Fruit fly (Drosophila melanogaster) whole organism, embryonic: ENCODE results near the gene CG4267.
A peak's percentile ranks its signal among the peaks of the same experiment; 100 is the strongest.

Experiments
- Abd-B ChIP-seq: fragments of 200-800 bp; sonication (Bioruptor generic); optimal IDR thresholded peaks from 2 replicates; lab custom pipeline; 2018; ENCODE audit warnings: missing biosample characterization, mild to moderate bottlenecking, missing genetic modification characterization, moderate library complexity
- CG10431 ChIP-seq: fragments of 200-800 bp; sonication (Bioruptor generic); optimal IDR thresholded peaks from 3 replicates; lab custom pipeline; 2018; ENCODE audit warnings: missing biosample characterization, mild to moderate bottlenecking, missing genetic modification characterization
- CG10959 ChIP-seq: fragments of 200-800 bp; sonication (Bioruptor generic); IDR thresholded peaks from 2 replicates; pipeline ENCODE4 v1.3.6; 2022; ENCODE audit warnings: missing biosample characterization, missing genetic modification characterization
- CG12391 ChIP-seq: fragments of 200-800 bp; sonication (Bioruptor generic); optimal IDR thresholded peaks from 3 replicates; lab custom pipeline; 2018; ENCODE audit warnings: missing biosample characterization, mild to moderate bottlenecking, missing genetic modification characterization, moderate library complexity
- CG13894 ChIP-seq: fragments of 200-800 bp; sonication (Bioruptor generic); optimal IDR thresholded peaks from 3 replicates; lab custom pipeline; 2018; ENCODE audit warnings: missing biosample characterization, mild to moderate bottlenecking, missing genetic modification characterization, moderate library complexity
- CG15011 ChIP-seq: fragments of 200-800 bp; sonication (Bioruptor generic); optimal IDR thresholded peaks from 3 replicates; lab custom pipeline; 2018; ENCODE audit warnings: missing biosample characterization, mild to moderate bottlenecking, missing genetic modification characterization
- CG1603 ChIP-seq: fragments of 200-800 bp; sonication (Bioruptor generic); optimal IDR thresholded peaks from 2 replicates; lab custom pipeline; 2019; ENCODE audit warnings: missing biosample characterization, mild to moderate bottlenecking, missing genetic modification characterization, moderate library complexity
- CG1647 ChIP-seq: fragments of 200-800 bp; sonication (Bioruptor generic); optimal IDR thresholded peaks from 3 replicates; lab custom pipeline; 2016; ENCODE audit warnings: missing biosample characterization, missing genetic modification characterization
- CG17568 ChIP-seq: fragments of 200-800 bp; sonication (Bioruptor generic); optimal IDR thresholded peaks from 2 replicates; lab custom pipeline; 2018; ENCODE audit warnings: missing biosample characterization, mild to moderate bottlenecking, missing genetic modification characterization, moderate library complexity
- CG2120 ChIP-seq: fragments of 200-800 bp; sonication (Bioruptor generic); optimal IDR thresholded peaks from 3 replicates; lab custom pipeline; 2016; ENCODE audit warnings: missing biosample characterization, missing genetic modification characterization
- CG2199 ChIP-seq: fragments of 200-800 bp; sonication (Bioruptor generic); IDR thresholded peaks from 3 replicates; pipeline ENCODE4 v1.3.6; 2022; ENCODE audit warnings: missing biosample characterization, missing genetic modification characterization
- CG2202 ChIP-seq: fragments of 200-800 bp; sonication (Bioruptor generic); optimal IDR thresholded peaks from 2 replicates; lab custom pipeline; 2018; ENCODE audit warnings: missing biosample characterization, mild to moderate bottlenecking, missing genetic modification characterization
- CG30403 ChIP-seq: fragments of 200-800 bp; sonication (Bioruptor generic); optimal IDR thresholded peaks from 3 replicates; lab custom pipeline; 2016; ENCODE audit warnings: missing biosample characterization, missing genetic modification characterization
- CG33557 ChIP-seq: fragments of 200-800 bp; sonication (Bioruptor generic); optimal IDR thresholded peaks from 2 replicates; lab custom pipeline; 2019; ENCODE audit warnings: missing biosample characterization, mild to moderate bottlenecking, missing genetic modification characterization, moderate library complexity
- CG3838 ChIP-seq: fragments of 200-800 bp; sonication (Bioruptor generic); optimal IDR thresholded peaks from 3 replicates; lab custom pipeline; 2016; ENCODE audit warnings: missing biosample characterization, missing genetic modification characterization
- CG4328 ChIP-seq: fragments of 200-800 bp; sonication (Bioruptor generic); optimal IDR thresholded peaks from 3 replicates; lab custom pipeline; 2017; ENCODE audit warnings: missing biosample characterization, missing genetic modification reagents, missing genetic modification characterization
- CG5245 ChIP-seq: fragments of 200-800 bp; sonication (Bioruptor generic); optimal IDR thresholded peaks from 3 replicates; lab custom pipeline; 2016; ENCODE audit warnings: missing biosample characterization, missing genetic modification characterization
- CG6254 ChIP-seq: fragments of 200-800 bp; sonication (Bioruptor generic); optimal IDR thresholded peaks from 3 replicates; lab custom pipeline; 2017; ENCODE audit warnings: mild to moderate bottlenecking, missing biosample characterization, missing genetic modification reagents, missing genetic modification characterization
- CG6813 ChIP-seq: fragments of 200-800 bp; sonication (Bioruptor generic); optimal IDR thresholded peaks from 2 replicates; lab custom pipeline; 2017; ENCODE audit warnings: missing biosample characterization, missing genetic modification characterization, mild to moderate bottlenecking, moderate library complexity, missing genetic modification reagents
- CG7271 ChIP-seq: fragments of 200-800 bp; sonication (Bioruptor generic); optimal IDR thresholded peaks from 2 replicates; lab custom pipeline; 2018; ENCODE audit warnings: missing biosample characterization, mild to moderate bottlenecking, missing genetic modification characterization, moderate library complexity
- CG7372 ChIP-seq: fragments of 200-800 bp; sonication (Bioruptor generic); IDR thresholded peaks from 2 replicates; pipeline ENCODE4 v1.3.6; 2022; ENCODE audit warnings: missing biosample characterization, missing genetic modification characterization
- CG9797 ChIP-seq: fragments of 200-800 bp; sonication (Bioruptor generic); optimal IDR thresholded peaks from 3 replicates; lab custom pipeline; 2018; ENCODE audit warnings: missing biosample characterization, mild to moderate bottlenecking, missing genetic modification characterization
- CG9876 ChIP-seq: fragments of 200-800 bp; sonication (Bioruptor generic); optimal IDR thresholded peaks from 2 replicates; lab custom pipeline; 2016; ENCODE audit warnings: missing biosample characterization, missing genetic modification characterization
- Chrac-16 ChIP-seq: fragments of 200-800 bp; sonication (Bioruptor generic); optimal IDR thresholded peaks from 3 replicates; lab custom pipeline; 2016; ENCODE audit warnings: missing biosample characterization, missing genetic modification characterization
- Deaf1 ChIP-seq: fragments of 200-800 bp; optimal IDR thresholded peaks from 3 replicates; lab custom pipeline; 2019; ENCODE audit warnings: missing biosample characterization, mild to moderate bottlenecking, missing genetic modification characterization, moderate library complexity
- HmgD ChIP-seq: fragments of 200-800 bp; sonication (Bioruptor generic); optimal IDR thresholded peaks from 3 replicates; lab custom pipeline; 2016; ENCODE audit warnings: missing biosample characterization, missing genetic modification characterization
- Med ChIP-seq: fragments of 200-800 bp; sonication (Bioruptor generic); peaks from one replicate; lab custom pipeline; 2016; ENCODE audit warnings: missing biosample characterization, missing genetic modification characterization, mild to moderate bottlenecking, inconsistent platforms, moderate library complexity
- Opbp ChIP-seq: fragments of 200-800 bp; sonication (Bioruptor generic); IDR thresholded peaks from 3 replicates; pipeline ENCODE4 v1.3.6; 2022; ENCODE audit warnings: missing biosample characterization, missing genetic modification characterization; ENCODE audit not compliant: partially characterized antibody
- PHDP ChIP-seq: fragments of 200-800 bp; sonication (Bioruptor generic); optimal IDR thresholded peaks from 3 replicates; lab custom pipeline; 2018; ENCODE audit warnings: missing biosample characterization, mild to moderate bottlenecking, missing genetic modification characterization, moderate library complexity
- Ptx1 ChIP-seq: fragments of 200-800 bp; sonication (Bioruptor generic); IDR thresholded peaks from 2 replicates; pipeline ENCODE4 v1.3.6; 2022; ENCODE audit warnings: missing biosample characterization, missing genetic modification characterization
- TFAM ChIP-seq: fragments of 200-800 bp; sonication (Bioruptor generic); optimal IDR thresholded peaks from 2 replicates; lab custom pipeline; 2017; ENCODE audit warnings: missing biosample characterization, missing genetic modification characterization, inconsistent platforms
- ab ChIP-seq: fragments of 200-800 bp; sonication (Bioruptor generic); optimal IDR thresholded peaks from 2 replicates; lab custom pipeline; 2016; ENCODE audit warnings: missing biosample characterization, missing genetic modification characterization
- ase ChIP-seq: fragments of 200-800 bp; sonication (Bioruptor generic); IDR thresholded peaks from 3 replicates; pipeline ENCODE4 v1.3.6; 2022; ENCODE audit warnings: missing biosample characterization, missing genetic modification characterization
- br ChIP-seq: fragments of >200 bp; optimal IDR thresholded peaks from 2 replicates; lab custom pipeline; 2017
- crc ChIP-seq: fragments of 200-800 bp; sonication (Bioruptor generic); optimal IDR thresholded peaks from 2 replicates; lab custom pipeline; 2016; ENCODE audit warnings: missing biosample characterization, missing genetic modification characterization
- da ChIP-seq: fragments of 200-800 bp; sonication (Bioruptor generic); optimal IDR thresholded peaks from 2 replicates; lab custom pipeline; 2016; ENCODE audit warnings: missing biosample characterization, missing genetic modification characterization
- esg ChIP-seq: fragments of 200-800 bp; sonication (Bioruptor generic); conservative IDR thresholded peaks from 2 replicates; pipeline ENCODE4 v1.3.6; 2022; ENCODE audit warnings: missing biosample characterization, missing genetic modification characterization
- fd96Cb ChIP-seq: fragments of 200-800 bp; sonication (Bioruptor generic); optimal IDR thresholded peaks from 2 replicates; lab custom pipeline; 2018; ENCODE audit warnings: missing biosample characterization, mild to moderate bottlenecking, missing genetic modification characterization, moderate library complexity
- gfzf ChIP-seq: fragments of 200-800 bp; sonication (Bioruptor generic); optimal IDR thresholded peaks from 2 replicates; lab custom pipeline; 2016; ENCODE audit warnings: missing biosample characterization, mild to moderate bottlenecking, missing genetic modification characterization, moderate library complexity
- gro ChIP-seq: fragments of 200-800 bp; sonication (Bioruptor generic); optimal IDR thresholded peaks from 2 replicates; lab custom pipeline; 2016; ENCODE audit warnings: missing biosample characterization, missing genetic modification characterization
- h ChIP-seq: fragments of >200 bp; optimal IDR thresholded peaks from 2 replicates; lab custom pipeline; 2017
- hth ChIP-seq: fragments of >200 bp; optimal IDR thresholded peaks from 2 replicates; lab custom pipeline; 2017; ENCODE audit warnings: inconsistent platforms
- ind ChIP-seq: fragments of 200-800 bp; sonication (Bioruptor generic); optimal IDR thresholded peaks from 3 replicates; lab custom pipeline; 2016; ENCODE audit warnings: missing biosample characterization, missing genetic modification characterization
- jumu ChIP-seq: fragments of 200-800 bp; sonication (Bioruptor generic); optimal IDR thresholded peaks from 3 replicates; lab custom pipeline; 2016; ENCODE audit warnings: missing biosample characterization, missing genetic modification characterization
- klu ChIP-seq: fragments of 200-800 bp; sonication (Bioruptor generic); IDR thresholded peaks from 2 replicates; pipeline ENCODE4 v1.3.6; 2022; ENCODE audit warnings: missing biosample characterization, missing genetic modification characterization
- nau ChIP-seq: fragments of 200-800 bp; sonication (Bioruptor generic); optimal IDR thresholded peaks from 3 replicates; lab custom pipeline; 2017; ENCODE audit warnings: missing biosample characterization, mild to moderate bottlenecking, missing genetic modification characterization, missing genetic modification reagents
- sob ChIP-seq: fragments of 200-800 bp; sonication (Bioruptor generic); IDR thresholded peaks from 2 replicates; pipeline ENCODE4 v1.3.6; 2022; ENCODE audit warnings: missing biosample characterization, missing genetic modification characterization
- tap ChIP-seq: fragments of 200-800 bp; optimal IDR thresholded peaks from 3 replicates; lab custom pipeline; 2019; ENCODE audit warnings: missing biosample characterization, mild to moderate bottlenecking, missing genetic modification characterization, moderate library complexity
- wor ChIP-seq: fragments of 200-800 bp; sonication (Bioruptor generic); IDR thresholded peaks from 2 replicates; pipeline ENCODE4 v1.3.6; 2022; ENCODE audit warnings: missing biosample characterization, missing genetic modification characterization

Gene CG4267

dm6 chr2L:2200136-2201036, 41.8 kb upstream of the CG4267 start (continued):
- no peak for TF ChIP-seq CG33557
- TF ChIP-seq CG7271, result no peak
- no peak for TF ChIP-seq crc (GFP tag; lab: Kevin White, UChicago)
- no peak for TF ChIP-seq CG9797 (GFP tag; lab: Kevin White, UChicago)
- peak; percentile 19 for TF ChIP-seq gro (GFP tag; lab: Kevin White, UChicago)
- no peak for TF ChIP-seq ase (GFP tag; lab: Robert Waterston, UW)
- TF ChIP-seq ab (GFP tag; lab: Kevin White, UChicago), result peak; percentile 40
- no peak for TF ChIP-seq nau (GFP tag; lab: Kevin White, UChicago)
- no peak for TF ChIP-seq CG30403 (GFP tag; lab: Kevin White, UChicago)
- TF ChIP-seq wor, result no peak
- TF ChIP-seq tap (tag; lab: Kevin White, UChicago), result no peak
- TF ChIP-seq TFAM, result no peak
- TF ChIP-seq CG9876 (GFP tag; lab: Kevin White, UChicago), result no peak
- peak; percentile 82 for TF ChIP-seq CG13894 (tag; lab: Kevin White, UChicago)
- no peak for TF ChIP-seq CG7372 (GFP tag; lab: Robert Waterston, UW)

dm6 chr2L:2201107-2201561, 41.0 kb upstream of the CG4267 start:
- TF ChIP-seq fd96Cb (tag; lab: Kevin White, UChicago), result peak; percentile 88
- peak; percentile 83 for TF ChIP-seq CG1603 (tag; lab: Kevin White, UChicago)
- TF ChIP-seq gfzf (GFP tag; lab: Kevin White, UChicago), result no peak
- peak; percentile 69 for TF ChIP-seq ind
- TF ChIP-seq jumu (GFP tag; lab: Kevin White, UChicago), result peak; percentile 60
- peak; percentile 87 for TF ChIP-seq CG12391 (tag; lab: Kevin White, UChicago)
- TF ChIP-seq CG1647, result peak; percentile 46
- no peak for TF ChIP-seq CG2199 (GFP tag; lab: Robert Waterston, UW)
- TF ChIP-seq Abd-B (GFP tag; lab: Kevin White, UChicago), result peak; percentile 84
- peak; percentile 49 for TF ChIP-seq esg
- TF ChIP-seq ase (GFP tag; lab: Robert Waterston, UW), result peak; percentile 66; the same call in 2 of the 3 replicates
- TF ChIP-seq sob (GFP tag; lab: Robert Waterston, UW), result no peak
- TF ChIP-seq HmgD (GFP tag; lab: Kevin White, UChicago), result no peak
- no peak for TF ChIP-seq br (lab: Kevin White, UChicago)
- peak; percentile 63 for TF ChIP-seq CG15011 (GFP tag; lab: Kevin White, UChicago)
- peak; percentile 67 for TF ChIP-seq CG6813 (GFP tag; lab: Kevin White, UChicago)
- TF ChIP-seq CG4328 (GFP tag; lab: Kevin White, UChicago), result peak; percentile 61
- peak; percentile 76 for TF ChIP-seq CG10959 (GFP tag; lab: Robert Waterston, UW)
- TF ChIP-seq CG5245 (GFP tag; lab: Kevin White, UChicago), result peak; percentile 77
- TF ChIP-seq Ptx1, result peak; percentile 76
- no peak for TF ChIP-seq h
- peak; percentile 14 for TF ChIP-seq CG3838 (GFP tag; lab: Kevin White, UChicago)
- TF ChIP-seq CG2202 (tag; lab: Kevin White, UChicago), result peak; percentile 93
- TF ChIP-seq PHDP (tag; lab: Kevin White, UChicago), result peak; percentile 85
- no peak for TF ChIP-seq CG2120 (GFP tag; lab: Kevin White, UChicago)
- TF ChIP-seq CG10431 (GFP tag; lab: Kevin White, UChicago), result peak; percentile 88
- TF ChIP-seq Deaf1 (tag; lab: Kevin White, UChicago), result no peak
- TF ChIP-seq Opbp (GFP tag; lab: Robert Waterston, UW), result no peak
- TF ChIP-seq CG17568 (GFP tag; lab: Kevin White, UChicago), result peak; percentile 81
- TF ChIP-seq Med (GFP tag; lab: Kevin White, UChicago), result peak; percentile 91
- TF ChIP-seq klu (GFP tag; lab: Robert Waterston, UW), result no peak
- TF ChIP-seq hth (lab: Kevin White, UChicago), result no peak
- no peak for TF ChIP-seq da (GFP tag; lab: Kevin White, UChicago)
- peak; percentile 91 for TF ChIP-seq CG6254
- TF ChIP-seq Chrac-16 (GFP tag; lab: Kevin White, UChicago), result peak; percentile 78
